Fruit fly (Drosophila melanogaster) whole organism, embryonic: ENCODE results near the gene CG5592.

Experiments
- Bdp1 ChIP-seq: fragments of 200-800 bp; sonication (Bioruptor generic); optimal IDR thresholded peaks from 3 replicates; lab custom pipeline; 2016; ENCODE audit warnings: missing biosample characterization, missing genetic modification characterization
- Blimp-1 ChIP-seq: fragments of 200-800 bp; sonication (Bioruptor generic); optimal IDR thresholded peaks from 3 replicates; lab custom pipeline; 2018; ENCODE audit warnings: missing biosample characterization, missing genetic modification characterization, mild to moderate bottlenecking, moderate library complexity, missing genetic modification reagents
- CG10147 ChIP-seq: fragments of 200-800 bp; sonication (Bioruptor generic); optimal IDR thresholded peaks from 2 replicates; lab custom pipeline; 2019; ENCODE audit warnings: missing biosample characterization, mild to moderate bottlenecking, missing genetic modification characterization, moderate library complexity
- CG10462 ChIP-seq: fragments of 200-800 bp; sonication (Bioruptor generic); optimal IDR thresholded peaks from 2 replicates; lab custom pipeline; 2016; ENCODE audit warnings: missing biosample characterization, missing genetic modification characterization
- CG11696 ChIP-seq: fragments of 200-800 bp; sonication (Bioruptor generic); IDR thresholded peaks from 2 replicates; pipeline ENCODE4 v1.3.6; 2022; ENCODE audit warnings: missing biosample characterization, missing genetic modification characterization
- CG12299 ChIP-seq: fragments of 200-800 bp; sonication (Bioruptor generic); optimal IDR thresholded peaks from 2 replicates; lab custom pipeline; 2018; ENCODE audit warnings: missing biosample characterization, mild to moderate bottlenecking, missing genetic modification characterization
- CG13123 ChIP-seq: fragments of 200-800 bp; sonication (Bioruptor generic); optimal IDR thresholded peaks from 2 replicates; lab custom pipeline; 2016; ENCODE audit warnings: missing biosample characterization, missing genetic modification characterization
- CG13894 ChIP-seq: fragments of 200-800 bp; sonication (Bioruptor generic); optimal IDR thresholded peaks from 3 replicates; lab custom pipeline; 2018; ENCODE audit warnings: missing biosample characterization, mild to moderate bottlenecking, missing genetic modification characterization, moderate library complexity
- CG15601 ChIP-seq: fragments of 200-800 bp; sonication (Bioruptor generic); optimal IDR thresholded peaks from 3 replicates; lab custom pipeline; 2019; ENCODE audit warnings: missing biosample characterization, mild to moderate bottlenecking, missing genetic modification characterization, moderate library complexity
- CG17328 ChIP-seq: fragments of 200-800 bp; sonication (Bioruptor generic); IDR thresholded peaks from 2 replicates; pipeline ENCODE4 v1.3.6; 2022; ENCODE audit warnings: missing biosample characterization, missing genetic modification characterization
- CG2120 ChIP-seq: fragments of 200-800 bp; sonication (Bioruptor generic); optimal IDR thresholded peaks from 3 replicates; lab custom pipeline; 2016; ENCODE audit warnings: missing biosample characterization, missing genetic modification characterization
- CG34376 ChIP-seq: fragments of 200-800 bp; sonication (Bioruptor generic); optimal IDR thresholded peaks from 2 replicates; lab custom pipeline; 2018; ENCODE audit warnings: missing biosample characterization, mild to moderate bottlenecking, missing genetic modification characterization
- CG34422 ChIP-seq: fragments of 200-800 bp; sonication (Bioruptor generic); IDR thresholded peaks from 3 replicates; pipeline ENCODE4 v1.3.6; 2022; ENCODE audit warnings: missing biosample characterization, missing genetic modification characterization
- CG3995 ChIP-seq: fragments of 200-800 bp; sonication (Bioruptor generic); optimal IDR thresholded peaks from 3 replicates; lab custom pipeline; 2016; ENCODE audit warnings: missing biosample characterization, missing genetic modification characterization
- CG42726 ChIP-seq: fragments of 200-800 bp; sonication (Bioruptor generic); IDR thresholded peaks from 2 replicates; pipeline ENCODE4 v1.3.6; 2022; ENCODE audit warnings: missing biosample characterization, missing genetic modification characterization; ENCODE audit not compliant: partially characterized antibody
- CG4424 ChIP-seq: fragments of 200-800 bp; sonication (Bioruptor generic); optimal IDR thresholded peaks from 3 replicates; lab custom pipeline; 2016; ENCODE audit warnings: missing biosample characterization, missing genetic modification characterization
- CG8089 ChIP-seq: fragments of 200-800 bp; sonication (Bioruptor generic); optimal IDR thresholded peaks from 3 replicates; lab custom pipeline; 2016; ENCODE audit warnings: missing biosample characterization, missing genetic modification characterization
- CG8290 ChIP-seq, 3 experiments: fragments of 200-800 bp; sonication (Bioruptor generic); optimal IDR thresholded peaks; 2 replicates each; lab custom pipeline; 2016 to 2019; ENCODE audit warnings: missing biosample characterization in 3 of 3, missing genetic modification characterization in 3 of 3, mild to moderate bottlenecking in 2 of 3, moderate library complexity in 1 of 3
- CG8388 ChIP-seq: fragments of 200-800 bp; sonication (Bioruptor generic); optimal IDR thresholded peaks from 2 replicates; lab custom pipeline; 2019; ENCODE audit warnings: missing biosample characterization, mild to moderate bottlenecking, missing genetic modification characterization, moderate library complexity
- CG8765 ChIP-seq: fragments of 200-800 bp; sonication (Bioruptor generic); IDR thresholded peaks from 2 replicates; pipeline ENCODE4 v1.3.6; 2022; ENCODE audit warnings: missing biosample characterization, missing genetic modification characterization
- CG9437 ChIP-seq: fragments of 200-800 bp; sonication (Bioruptor generic); optimal IDR thresholded peaks from 2 replicates; lab custom pipeline; 2018; ENCODE audit warnings: missing biosample characterization, mild to moderate bottlenecking, missing genetic modification characterization
- Camta ChIP-seq: fragments of 200-800 bp; sonication (Bioruptor generic); optimal IDR thresholded peaks from 2 replicates; lab custom pipeline; 2016; ENCODE audit warnings: missing biosample characterization, missing genetic modification characterization
- Dfd ChIP-seq, 2 experiments: fragments of >200 bp; optimal IDR thresholded peaks; 2 replicates each; lab custom pipeline; 2017; ENCODE audit warnings: missing biosample characterization in 2 of 2, missing genetic modification characterization in 2 of 2
- Dip3 ChIP-seq: fragments of 200-800 bp; sonication (Bioruptor generic); optimal IDR thresholded peaks from 3 replicates; lab custom pipeline; 2016; ENCODE audit warnings: missing biosample characterization, missing genetic modification characterization
- Fer3 ChIP-seq: fragments of 200-800 bp; sonication (Bioruptor generic); optimal IDR thresholded peaks from 2 replicates; lab custom pipeline; 2018; ENCODE audit warnings: missing biosample characterization, mild to moderate bottlenecking, missing genetic modification characterization, moderate library complexity
- Hmr ChIP-seq: fragments of 200-800 bp; sonication (Bioruptor generic); optimal IDR thresholded peaks from 3 replicates; lab custom pipeline; 2017; ENCODE audit warnings: mild to moderate bottlenecking, missing biosample characterization, missing genetic modification reagents, missing genetic modification characterization
- Myb ChIP-seq: fragments of 200-800 bp; sonication (Bioruptor generic); optimal IDR thresholded peaks from 2 replicates; lab custom pipeline; 2016; ENCODE audit warnings: missing biosample characterization, missing genetic modification characterization
- NK7.1 ChIP-seq: fragments of 200-800 bp; sonication (Bioruptor generic); optimal IDR thresholded peaks from 3 replicates; lab custom pipeline; 2016; ENCODE audit warnings: missing biosample characterization, missing genetic modification characterization
- Oli ChIP-seq: fragments of 200-800 bp; sonication (Bioruptor generic); optimal IDR thresholded peaks from 2 replicates; lab custom pipeline; 2018; ENCODE audit warnings: missing biosample characterization, mild to moderate bottlenecking, missing genetic modification characterization, moderate library complexity
- Opbp ChIP-seq: fragments of 200-800 bp; sonication (Bioruptor generic); IDR thresholded peaks from 3 replicates; pipeline ENCODE4 v1.3.6; 2022; ENCODE audit warnings: missing biosample characterization, missing genetic modification characterization; ENCODE audit not compliant: partially characterized antibody
- Ptx1 ChIP-seq: fragments of 200-800 bp; sonication (Bioruptor generic); IDR thresholded peaks from 2 replicates; pipeline ENCODE4 v1.3.6; 2022; ENCODE audit warnings: missing biosample characterization, missing genetic modification characterization
- Trl ChIP-seq, 3 experiments: fragments of >200 bp in 2 of 3; fragments of 200-800 bp in 1 of 3; sonication (Bioruptor generic) in 1 of 3; optimal IDR thresholded peaks; 2 replicates in 1 of 3; 3 replicates in 2 of 3; lab custom pipeline; 2016 to 2017; ENCODE audit warnings: missing biosample characterization in 1 of 3, missing genetic modification characterization in 1 of 3
- YL-1 ChIP-seq: fragments of 200-800 bp; sonication (Bioruptor generic); optimal IDR thresholded peaks from 3 replicates; lab custom pipeline; 2017; ENCODE audit warnings: missing biosample characterization, mild to moderate bottlenecking, missing genetic modification characterization
- abd-A ChIP-seq: fragments of 200-800 bp; sonication (Bioruptor generic); optimal IDR thresholded peaks from 3 replicates; lab custom pipeline; 2019; ENCODE audit warnings: missing biosample characterization, mild to moderate bottlenecking, missing genetic modification characterization, moderate library complexity
- br ChIP-seq: fragments of >200 bp; optimal IDR thresholded peaks from 2 replicates; lab custom pipeline; 2017
- emc ChIP-seq: fragments of 200-800 bp; sonication (Bioruptor generic); optimal IDR thresholded peaks from 2 replicates; lab custom pipeline; 2016; ENCODE audit warnings: missing biosample characterization, missing genetic modification characterization
- gsb ChIP-seq: fragments of 200-800 bp; sonication (Bioruptor generic); IDR thresholded peaks from 2 replicates; pipeline ENCODE4 v1.3.6; 2022; ENCODE audit warnings: missing biosample characterization, missing genetic modification characterization
- hkb ChIP-seq, 2 experiments: fragments of 200-800 bp in 1 of 2; fragments of >200 bp in 1 of 2; sonication (Bioruptor generic) in 1 of 2; IDR thresholded peaks in 1 of 2; optimal IDR thresholded peaks in 1 of 2; 2 replicates each; pipeline versions ENCODE4 v1.3.6 to Lab custom; 2017 to 2022; ENCODE audit warnings: missing biosample characterization in 1 of 2, missing genetic modification characterization in 1 of 2
- ind ChIP-seq: fragments of 200-800 bp; sonication (Bioruptor generic); optimal IDR thresholded peaks from 3 replicates; lab custom pipeline; 2016; ENCODE audit warnings: missing biosample characterization, missing genetic modification characterization
- knrl ChIP-seq: fragments of 200-800 bp; sonication (Bioruptor generic); IDR thresholded peaks from 3 replicates; pipeline ENCODE4 v1.3.6; 2022; ENCODE audit warnings: missing biosample characterization, missing genetic modification characterization; ENCODE audit not compliant: partially characterized antibody
- lilli ChIP-seq: fragments of 200-800 bp; sonication (Bioruptor generic); optimal IDR thresholded peaks from 3 replicates; lab custom pipeline; 2016; ENCODE audit warnings: missing biosample characterization, missing genetic modification characterization
- mam ChIP-seq: fragments of 200-800 bp; sonication (Bioruptor generic); optimal IDR thresholded peaks from 3 replicates; lab custom pipeline; 2016; ENCODE audit warnings: missing biosample characterization, missing genetic modification characterization
- oc ChIP-seq: fragments of 200-800 bp; sonication (Bioruptor generic); optimal IDR thresholded peaks from 2 replicates; lab custom pipeline; 2018; ENCODE audit warnings: missing biosample characterization, mild to moderate bottlenecking, missing genetic modification characterization, moderate library complexity
- otp ChIP-seq: fragments of 200-800 bp; sonication (Bioruptor generic); IDR thresholded peaks from 3 replicates; pipeline ENCODE4, ENCODE4 v1.3.6; 2022; ENCODE audit warnings: missing biosample characterization, missing genetic modification characterization
- pho ChIP-seq: fragments of 200-800 bp; sonication (Bioruptor generic); optimal IDR thresholded peaks from 2 replicates; lab custom pipeline; 2016; ENCODE audit warnings: missing biosample characterization, missing genetic modification characterization
- psq ChIP-seq: fragments of 200-800 bp; sonication (Bioruptor generic); optimal IDR thresholded peaks from 2 replicates; lab custom pipeline; 2017; ENCODE audit warnings: missing biosample characterization, missing genetic modification characterization
- schlank ChIP-seq: fragments of 200-800 bp; sonication (Bioruptor generic); optimal IDR thresholded peaks from 2 replicates; lab custom pipeline; 2018; ENCODE audit warnings: missing biosample characterization, mild to moderate bottlenecking, missing genetic modification characterization
- sna ChIP-seq: fragments of 200-800 bp; sonication (Bioruptor generic); IDR thresholded peaks from 2 replicates; pipeline ENCODE4 v1.3.6; 2022; ENCODE audit warnings: missing biosample characterization, missing genetic modification characterization; ENCODE audit not compliant: partially characterized antibody
- stwl ChIP-seq: fragments of 200-800 bp; sonication (Bioruptor generic); optimal IDR thresholded peaks from 3 replicates; lab custom pipeline; 2018; ENCODE audit warnings: missing biosample characterization, mild to moderate bottlenecking, missing genetic modification characterization, moderate library complexity
- tap ChIP-seq: fragments of 200-800 bp; optimal IDR thresholded peaks from 3 replicates; lab custom pipeline; 2019; ENCODE audit warnings: missing biosample characterization, mild to moderate bottlenecking, missing genetic modification characterization, moderate library complexity

Gene CG5592

dm6 chr3L:5920778-5921177 lies 23.3 kb downstream of the CG5592 start (continued):
- no peak for TF ChIP-seq Myb (GFP tag; lab: Kevin White, UChicago)
- no peak for TF ChIP-seq CG2120 (GFP tag; lab: Kevin White, UChicago)
- TF ChIP-seq br (lab: Kevin White, UChicago): no peak
- TF ChIP-seq Fer3 (tag; lab: Kevin White, UChicago): no peak
- TF ChIP-seq oc: no peak
- TF ChIP-seq lilli (GFP tag; lab: Kevin White, UChicago): no peak
- no peak for TF ChIP-seq CG42726 (GFP tag; lab: Robert Waterston, UW)
- no peak for TF ChIP-seq CG10462 (GFP tag; lab: Kevin White, UChicago)
- TF ChIP-seq emc: no peak
- no peak for TF ChIP-seq CG13123 (GFP tag; lab: Kevin White, UChicago)
- TF ChIP-seq stwl (tag; lab: Kevin White, UChicago): no peak
- no peak for TF ChIP-seq pho (GFP tag; lab: Kevin White, UChicago)
- no peak for TF ChIP-seq Bdp1 (GFP tag; lab: Kevin White, UChicago)
- TF ChIP-seq knrl (GFP tag; lab: Robert Waterston, UW): peak; percentile 23; the same call in 1 of the 3 replicates
- TF ChIP-seq otp (GFP tag; lab: Robert Waterston, UW): no peak
- TF ChIP-seq schlank: no peak
- TF ChIP-seq YL-1 (GFP tag; lab: Kevin White, UChicago): peak; percentile 35
- no peak for TF ChIP-seq CG3995
- TF ChIP-seq mam (GFP tag; lab: Kevin White, UChicago): no peak
- TF ChIP-seq CG8089 (GFP tag; lab: Kevin White, UChicago): no peak
- TF ChIP-seq Ptx1 (GFP tag; lab: Robert Waterston, UW): no peak
- TF ChIP-seq CG34376 (GFP tag; lab: Kevin White, UChicago): no peak
- no peak for TF ChIP-seq tap
- TF ChIP-seq CG10147 (GFP tag; lab: Kevin White, UChicago): no peak
- no peak for TF ChIP-seq gsb (GFP tag; lab: Robert Waterston, UW)
- peak; percentile 14 for TF ChIP-seq Hmr
- TF ChIP-seq sna (GFP tag; lab: Robert Waterston, UW): no peak
- no peak for TF ChIP-seq CG15601
- no peak for TF ChIP-seq CG13894 (tag; lab: Kevin White, UChicago)
- no peak for TF ChIP-seq Dip3 (GFP tag; lab: Kevin White, UChicago)
- TF ChIP-seq CG11696 (GFP tag; lab: Robert Waterston, UW): peak; percentile 47
- TF ChIP-seq CG9437 (GFP tag; lab: Kevin White, UChicago): no peak
- no peak for TF ChIP-seq abd-A
- peak in 1 of 2 experiments; percentile 17 for TF ChIP-seq Trl (optimal IDR thresholded peaks at IDR 0.05; lab: Kevin White, UChicago)
- no peak for TF ChIP-seq Trl (GFP tag; optimal IDR thresholded peaks at IDR 0.05; lab: Kevin White, UChicago)
- TF ChIP-seq hkb (optimal IDR thresholded peaks at IDR 0.05; lab: Kevin White, UChicago): no peak
- peak; percentile 42; the same call in 1 of the 2 replicates for TF ChIP-seq hkb (GFP tag; IDR thresholded peaks at IDR 0.05; lab: Robert Waterston, UW)
- no peak for TF ChIP-seq Camta (GFP tag; lab: Kevin White, UChicago)
- no peak for TF ChIP-seq Opbp (GFP tag; lab: Robert Waterston, UW)
- TF ChIP-seq Blimp-1 (GFP tag; lab: Kevin White, UChicago): peak; percentile 22
- TF ChIP-seq CG4424 (GFP tag; lab: Kevin White, UChicago): no peak
- no peak for TF ChIP-seq CG8765 (GFP tag; lab: Robert Waterston, UW)
- TF ChIP-seq Dfd (GFP tag; optimal IDR thresholded peaks at IDR 0.05; lab: Kevin White, UChicago): no peak
- TF ChIP-seq psq (GFP tag; lab: Kevin White, UChicago): peak; percentile 64
- TF ChIP-seq CG34422: peak; percentile 37; the same call in 1 of the 3 replicates
- TF ChIP-seq CG17328 (GFP tag; lab: Robert Waterston, UW): no peak
- TF ChIP-seq CG8290 (GFP tag; optimal IDR thresholded peaks at IDR 0.05; lab: Kevin White, UChicago): no peak
- TF ChIP-seq CG8290 (tag; optimal IDR thresholded peaks at IDR 0.05; lab: Kevin White, UChicago): peak in 1 of 2 experiments; percentile 5
- TF ChIP-seq ind (GFP tag; lab: Kevin White, UChicago): no peak
- peak; percentile 35 for TF ChIP-seq CG8388 (GFP tag; lab: Kevin White, UChicago)
- TF ChIP-seq NK7.1 (GFP tag; lab: Kevin White, UChicago): no peak
- TF ChIP-seq Oli (tag; lab: Kevin White, UChicago): peak; percentile 4
- no peak for TF ChIP-seq CG12299 (tag; lab: Kevin White, UChicago)
